Worm (Caenorhabditis elegans): Measurements from ENCODE around the gene C27H6.9.

DNA sequence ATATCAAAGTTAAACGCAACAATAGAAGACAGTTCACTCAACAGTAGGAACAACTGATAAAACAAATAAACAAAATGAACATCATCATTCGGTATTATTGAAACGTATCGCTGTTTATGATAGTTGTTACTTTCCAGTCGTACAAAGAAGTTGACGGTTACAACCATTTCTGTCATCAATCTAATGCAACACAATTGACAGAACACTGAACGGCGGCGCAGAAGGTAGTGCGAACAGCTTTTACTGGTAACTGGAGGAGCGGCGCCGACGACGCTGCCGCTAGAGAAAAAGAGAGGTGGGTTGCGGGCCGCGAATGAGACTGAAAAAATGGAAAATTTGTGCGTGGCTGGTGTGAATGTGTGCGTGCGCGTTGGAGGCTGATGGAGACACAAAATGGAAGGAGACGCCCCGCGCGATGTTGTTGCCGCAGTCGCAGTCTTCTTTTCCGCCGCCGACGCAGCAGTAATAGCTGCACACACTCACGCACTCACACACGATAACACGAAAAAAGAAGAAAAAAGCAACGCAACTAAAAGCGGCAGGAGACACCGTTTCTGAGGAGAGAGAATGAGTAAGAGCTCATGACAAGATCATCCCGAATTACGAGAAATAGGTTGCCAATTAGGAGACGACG, 18.4 kb upstream of the C27H6.9 start:
- TF ChIP-seq lin-13 (tag; optimal IDR thresholded peaks at IDR 0.05) (no peak), nhr-12 (tag; optimal IDR thresholded peaks at IDR 0.05) (no peak), unc-62 (GFP tag; optimal IDR thresholded peaks at IDR 0.05) (no peak), ces-1 (GFP tag; optimal IDR thresholded peaks at IDR 0.05) (no peak)
